Fruit fly (Drosophila melanogaster) whole organism, prepupa: ENCODE measurements around the gene Grip128.

Experiments
- Blimp-1 ChIP-seq: fragments of 200-800 bp; sonication (Bioruptor generic); optimal IDR thresholded peaks from 3 replicates; lab custom pipeline; 2017; ENCODE audit warnings: missing biosample characterization, missing genetic modification characterization, mild to moderate bottlenecking, moderate library complexity, missing genetic modification reagents
- CG10669 ChIP-seq: fragments of 200-800 bp; sonication (Bioruptor generic); optimal IDR thresholded peaks from 3 replicates; lab custom pipeline; 2018; ENCODE audit warnings: missing biosample characterization, mild to moderate bottlenecking, missing genetic modification characterization, moderate library complexity
- CG11294 ChIP-seq: fragments of 200-800 bp; sonication (Bioruptor generic); IDR thresholded peaks from 2 replicates; pipeline ENCODE4 v1.3.6; 2022; ENCODE audit warnings: missing biosample characterization, missing genetic modification characterization
- CG11762 ChIP-seq: fragments of 200-800 bp; sonication (Bioruptor generic); optimal IDR thresholded peaks from 3 replicates; lab custom pipeline; 2016; ENCODE audit warnings: missing biosample characterization, missing genetic modification characterization; ENCODE audit not compliant: insufficient read depth
- CG11902 ChIP-seq: fragments of 200-800 bp; sonication (Bioruptor generic); optimal IDR thresholded peaks from 3 replicates; lab custom pipeline; 2016; ENCODE audit warnings: missing biosample characterization, missing genetic modification characterization
- CG16779 ChIP-seq: fragments of 200-800 bp; sonication (Bioruptor generic); optimal IDR thresholded peaks from 3 replicates; lab custom pipeline; 2017; ENCODE audit warnings: missing biosample characterization, mild to moderate bottlenecking, missing genetic modification characterization
- CG3032 ChIP-seq: fragments of 200-800 bp; optimal IDR thresholded peaks from 2 replicates; lab custom pipeline; 2019; ENCODE audit warnings: missing biosample characterization, mild to moderate bottlenecking, missing genetic modification characterization, moderate library complexity
- CG31627 ChIP-seq: fragments of 200-800 bp; sonication (Bioruptor generic); optimal IDR thresholded peaks from 3 replicates; lab custom pipeline; 2016; ENCODE audit warnings: missing biosample characterization, missing genetic modification characterization
- CG32006 ChIP-seq: fragments of 200-800 bp; sonication (Bioruptor generic); optimal IDR thresholded peaks from 3 replicates; lab custom pipeline; 2017; ENCODE audit warnings: missing biosample characterization, mild to moderate bottlenecking, missing genetic modification characterization
- CG34406 ChIP-seq: fragments of 200-800 bp; sonication (Bioruptor generic); optimal IDR thresholded peaks from 3 replicates; lab custom pipeline; 2016; ENCODE audit warnings: missing biosample characterization, missing genetic modification characterization
- CG3919 ChIP-seq: fragments of 200-800 bp; sonication (Bioruptor generic); optimal IDR thresholded peaks from 3 replicates; lab custom pipeline; 2016; ENCODE audit warnings: missing biosample characterization, missing genetic modification characterization
- CG4318 ChIP-seq: fragments of 200-800 bp; sonication (Bioruptor generic); optimal IDR thresholded peaks from 3 replicates; lab custom pipeline; 2017; ENCODE audit warnings: missing biosample characterization, mild to moderate bottlenecking, missing genetic modification characterization
- CG6163 ChIP-seq: fragments of 200-800 bp; sonication (Bioruptor generic); IDR thresholded peaks from 3 replicates; pipeline ENCODE4 v1.3.6; 2022; ENCODE audit warnings: missing biosample characterization, missing genetic modification characterization
- CG6276 ChIP-seq: fragments of 200-800 bp; sonication (Bioruptor generic); optimal IDR thresholded peaks from 2 replicates; lab custom pipeline; 2017; ENCODE audit warnings: missing biosample characterization, mild to moderate bottlenecking, missing genetic modification characterization
- CG6854 ChIP-seq: fragments of 200-800 bp; sonication (Bioruptor generic); optimal IDR thresholded peaks from 2 replicates; lab custom pipeline; 2017; ENCODE audit warnings: missing biosample characterization, mild to moderate bottlenecking, missing genetic modification characterization
- CG7368 ChIP-seq: fragments of 200-800 bp; sonication (Bioruptor generic); optimal IDR thresholded peaks from 3 replicates; lab custom pipeline; 2016; ENCODE audit warnings: missing biosample characterization, missing genetic modification characterization
- CG8119 ChIP-seq: fragments of 200-800 bp; sonication (Bioruptor generic); IDR thresholded peaks from 3 replicates; pipeline ENCODE4 v1.3.6; 2022; ENCODE audit warnings: missing biosample characterization, missing genetic modification characterization
- CG8632 ChIP-seq: fragments of 200-800 bp; sonication (Bioruptor generic); optimal IDR thresholded peaks from 3 replicates; lab custom pipeline; 2016; ENCODE audit warnings: missing biosample characterization, missing genetic modification characterization
- CG9139 ChIP-seq: fragments of 200-800 bp; sonication (Bioruptor generic); optimal IDR thresholded peaks from 3 replicates; lab custom pipeline; 2017; ENCODE audit warnings: missing biosample characterization, mild to moderate bottlenecking, missing genetic modification characterization
- Eip75B ChIP-seq: fragments of 200-800 bp; sonication (Bioruptor generic); optimal IDR thresholded peaks from 3 replicates; lab custom pipeline; 2016; ENCODE audit warnings: missing biosample characterization, missing genetic modification characterization
- Eip78C ChIP-seq: fragments of 200-800 bp; sonication (Bioruptor generic); peaks from one replicate; lab custom pipeline; 2016; ENCODE audit warnings: missing biosample characterization, missing genetic modification characterization
- Eip93F ChIP-seq: fragments of 200-800 bp; sonication (Bioruptor generic); optimal IDR thresholded peaks from 2 replicates; lab custom pipeline; 2016; ENCODE audit warnings: missing biosample characterization, mild to moderate bottlenecking, missing genetic modification characterization
- Ets96B ChIP-seq: fragments of 200-800 bp; optimal IDR thresholded peaks from 2 replicates; lab custom pipeline; 2019; ENCODE audit warnings: missing biosample characterization, mild to moderate bottlenecking, missing genetic modification characterization, moderate library complexity
- Gug ChIP-seq: fragments of 200-800 bp; sonication (Bioruptor generic); IDR thresholded peaks from 2 replicates; pipeline ENCODE4 v1.3.6; 2022; ENCODE audit warnings: missing biosample characterization, missing genetic modification characterization
- Hr38 ChIP-seq: sonication (Bioruptor generic); optimal IDR thresholded peaks from 2 replicates; lab custom pipeline; 2016; ENCODE audit warnings: missing biosample characterization, missing genetic modification characterization
- Hr39 ChIP-seq: fragments of 200-800 bp; sonication (Bioruptor generic); optimal IDR thresholded peaks from 2 replicates; lab custom pipeline; 2016; ENCODE audit warnings: missing biosample characterization, missing genetic modification characterization
- Hr4 ChIP-seq: fragments of 200-800 bp; sonication (Bioruptor generic); optimal IDR thresholded peaks from 3 replicates; lab custom pipeline; 2016; ENCODE audit warnings: missing biosample characterization, missing genetic modification characterization
- Lpt ChIP-seq: fragments of 200-800 bp; sonication (Bioruptor generic); optimal IDR thresholded peaks from 3 replicates; lab custom pipeline; 2016; ENCODE audit warnings: missing biosample characterization, missing genetic modification characterization
- OdsH ChIP-seq: fragments of 200-800 bp; sonication (Bioruptor generic); optimal IDR thresholded peaks from 3 replicates; lab custom pipeline; 2016; ENCODE audit warnings: missing biosample characterization, missing genetic modification characterization
- Smox ChIP-seq: fragments of 200-800 bp; sonication (Bioruptor generic); optimal IDR thresholded peaks from 3 replicates; lab custom pipeline; 2016; ENCODE audit warnings: missing biosample characterization, missing genetic modification characterization
- Sox102F ChIP-seq: fragments of 200-800 bp; sonication (Bioruptor generic); optimal IDR thresholded peaks from 2 replicates; lab custom pipeline; 2016; ENCODE audit warnings: missing biosample characterization, mild to moderate bottlenecking, missing genetic modification characterization
- Sox14 ChIP-seq: fragments of 200-800 bp; sonication (Bioruptor generic); optimal IDR thresholded peaks from 3 replicates; lab custom pipeline; 2016; ENCODE audit warnings: missing biosample characterization, missing genetic modification characterization
- Sox15 ChIP-seq: fragments of 200-800 bp; sonication (Bioruptor generic); optimal IDR thresholded peaks from 3 replicates; lab custom pipeline; 2016; ENCODE audit warnings: missing biosample characterization, missing genetic modification characterization
- achi ChIP-seq: fragments of 200-800 bp; sonication (Bioruptor generic); optimal IDR thresholded peaks from 3 replicates; lab custom pipeline; 2016; ENCODE audit warnings: missing biosample characterization, missing genetic modification characterization
- acj6 ChIP-seq: fragments of 200-800 bp; sonication (Bioruptor generic); optimal IDR thresholded peaks from 3 replicates; lab custom pipeline; 2016; ENCODE audit warnings: missing biosample characterization, missing genetic modification characterization
- cyc ChIP-seq: fragments of 200-800 bp; sonication (Bioruptor generic); optimal IDR thresholded peaks from 3 replicates; lab custom pipeline; 2016; ENCODE audit warnings: missing biosample characterization, missing genetic modification characterization
- dac ChIP-seq: fragments of 200-800 bp; sonication (Bioruptor generic); optimal IDR thresholded peaks from 2 replicates; lab custom pipeline; 2017; ENCODE audit warnings: missing biosample characterization, mild to moderate bottlenecking, missing genetic modification characterization
- dsx ChIP-seq: fragments of 200-800 bp; optimal IDR thresholded peaks from 3 replicates; lab custom pipeline; 2019; ENCODE audit warnings: missing biosample characterization, mild to moderate bottlenecking, missing genetic modification characterization, moderate library complexity; ENCODE audit not compliant: poor library complexity, severe bottlenecking
- eg ChIP-seq: fragments of 200-800 bp; sonication (Bioruptor generic); IDR thresholded peaks from 3 replicates; pipeline ENCODE4 v1.3.6; 2022; ENCODE audit warnings: missing biosample characterization, missing genetic modification characterization
- esn ChIP-seq: fragments of 200-800 bp; sonication (Bioruptor generic); optimal IDR thresholded peaks from 2 replicates; lab custom pipeline; 2016; ENCODE audit warnings: missing biosample characterization, mild to moderate bottlenecking, missing genetic modification characterization, moderate library complexity
- fd59A ChIP-seq: fragments of 200-800 bp; sonication (Bioruptor generic); optimal IDR thresholded peaks from 2 replicates; lab custom pipeline; 2017; ENCODE audit warnings: missing biosample characterization, mild to moderate bottlenecking, missing genetic modification characterization, missing genetic modification reagents
- fd85E ChIP-seq: fragments of 200-800 bp; sonication (Bioruptor generic); optimal IDR thresholded peaks from 3 replicates; lab custom pipeline; 2016; ENCODE audit warnings: missing biosample characterization, missing genetic modification characterization
- fkh ChIP-seq: fragments of 200-800 bp; sonication (Bioruptor generic); optimal IDR thresholded peaks from 3 replicates; lab custom pipeline; 2017; ENCODE audit warnings: missing biosample characterization, mild to moderate bottlenecking, missing genetic modification characterization, moderate library complexity
- lz ChIP-seq: fragments of 200-800 bp; sonication (Bioruptor generic); optimal IDR thresholded peaks from 3 replicates; lab custom pipeline; 2016; ENCODE audit warnings: missing biosample characterization, missing genetic modification characterization
- net ChIP-seq: fragments of 200-800 bp; sonication (Bioruptor generic); optimal IDR thresholded peaks from 3 replicates; lab custom pipeline; 2016; ENCODE audit warnings: missing biosample characterization, missing genetic modification characterization
- pdm3 ChIP-seq: fragments of 200-800 bp; sonication (Bioruptor generic); optimal IDR thresholded peaks from 3 replicates; lab custom pipeline; 2016; ENCODE audit warnings: missing biosample characterization, missing genetic modification characterization
- ss ChIP-seq, 2 experiments: fragments of 200-800 bp; sonication (Bioruptor generic); optimal IDR thresholded peaks; 2 replicates in 1 of 2; 3 replicates in 1 of 2; lab custom pipeline; 2017 to 2018; ENCODE audit warnings: mild to moderate bottlenecking in 2 of 2, missing biosample characterization in 2 of 2, missing genetic modification characterization in 2 of 2, moderate library complexity in 1 of 2
- topi ChIP-seq: fragments of 200-800 bp; sonication (Bioruptor generic); optimal IDR thresholded peaks from 3 replicates; lab custom pipeline; 2016; ENCODE audit warnings: missing biosample characterization, missing genetic modification characterization
- vri ChIP-seq: fragments of 200-800 bp; sonication (Bioruptor generic); optimal IDR thresholded peaks from 3 replicates; lab custom pipeline; 2016; ENCODE audit warnings: missing biosample characterization, mild to moderate bottlenecking, missing genetic modification characterization

Grip128 gene

dm6 chrX:15471904-15472303, at the start of gene Grip128, which contains the start of gene Alg14:
TSS of gene Grip128 (minus strand) at chrX:15472119.
TSS of gene Alg14 (plus strand) at chrX:15472164.
- TF ChIP-seq Sox14 (no peak), CG34406 (no peak), Smox (GFP tag; lab: Kevin White, UChicago) (no peak), CG11294 (no peak), Gug (GFP tag; lab: Robert Waterston, UW) (no peak), CG11902 (GFP tag; lab: Kevin White, UChicago) (no peak), CG8119 (GFP tag; lab: Robert Waterston, UW) (no peak)

dm6 chrX:15511399-15511798, 39.5 kb upstream of the Grip128 start:
- no peak for TF ChIP-seq ss (GFP tag; optimal IDR thresholded peaks at IDR 0.05; lab: Kevin White, UChicago)
- TF ChIP-seq Smox (GFP tag; lab: Kevin White, UChicago): peak; percentile 55
- peak; percentile 58 for TF ChIP-seq topi (GFP tag; lab: Kevin White, UChicago)
- no peak for TF ChIP-seq CG6276
- peak; percentile 42 for TF ChIP-seq CG31627 (GFP tag; lab: Kevin White, UChicago)
- no peak for TF ChIP-seq CG9139 (GFP tag; lab: Kevin White, UChicago)
- TF ChIP-seq Sox14: peak; percentile 11
- no peak for TF ChIP-seq dac
- TF ChIP-seq CG7368 (GFP tag; lab: Kevin White, UChicago): no peak
- TF ChIP-seq OdsH (GFP tag; lab: Kevin White, UChicago): peak; percentile 29
- TF ChIP-seq vri (GFP tag; lab: Kevin White, UChicago): peak; percentile 20
- TF ChIP-seq fd59A: no peak
- TF ChIP-seq CG6854: no peak
- no peak for TF ChIP-seq CG11762 (GFP tag; lab: Kevin White, UChicago)
- TF ChIP-seq pdm3 (GFP tag; lab: Kevin White, UChicago): peak; percentile 48
- TF ChIP-seq cyc (GFP tag; lab: Kevin White, UChicago): peak; percentile 38
- peak; percentile 26 for TF ChIP-seq acj6 (GFP tag; lab: Kevin White, UChicago)
- TF ChIP-seq Sox102F (GFP tag; lab: Kevin White, UChicago): peak; percentile 32
- no peak for TF ChIP-seq Hr38
- TF ChIP-seq CG34406: peak; percentile 41
- no peak for TF ChIP-seq Lpt (GFP tag; lab: Kevin White, UChicago)
- peak; percentile 42 for TF ChIP-seq Hr39
- no peak for TF ChIP-seq Eip75B (GFP tag; lab: Kevin White, UChicago)
- no peak for TF ChIP-seq achi (GFP tag; lab: Kevin White, UChicago)
- no peak for TF ChIP-seq CG11902 (GFP tag; lab: Kevin White, UChicago)
- TF ChIP-seq dsx (GFP tag; lab: Kevin White, UChicago): no peak
- TF ChIP-seq Gug (GFP tag; lab: Robert Waterston, UW): no peak
- no peak for TF ChIP-seq Hr4 (GFP tag; lab: Kevin White, UChicago)
- no peak for TF ChIP-seq Blimp-1 (GFP tag; lab: Kevin White, UChicago)
- no peak for TF ChIP-seq CG16779 (tag; lab: Kevin White, UChicago)
- peak; percentile 43; the same call in 1 of the 3 replicates for TF ChIP-seq CG8119 (GFP tag; lab: Robert Waterston, UW)
- 0 out of 3 replicates have a peak, but pooled peaks have one; percentile 44 for TF ChIP-seq eg (GFP tag; lab: Robert Waterston, UW)
- TF ChIP-seq fkh: no peak
- TF ChIP-seq fd85E (GFP tag; lab: Kevin White, UChicago): no peak
- TF ChIP-seq Eip93F: no peak
- TF ChIP-seq CG4318 (GFP tag; lab: Kevin White, UChicago): no peak
- peak; percentile 70 for TF ChIP-seq esn (GFP tag; lab: Kevin White, UChicago)
- TF ChIP-seq CG6163 (GFP tag; lab: Robert Waterston, UW): no peak
- no peak for TF ChIP-seq CG3032 (tag; lab: Kevin White, UChicago)
- peak; percentile 30 for TF ChIP-seq CG8632
- TF ChIP-seq CG32006: no peak
- TF ChIP-seq Ets96B: no peak
- no peak for TF ChIP-seq CG3919 (GFP tag; lab: Kevin White, UChicago)
- peak; percentile 60 for TF ChIP-seq lz (GFP tag; lab: Kevin White, UChicago)
- TF ChIP-seq Eip78C (GFP tag; lab: Kevin White, UChicago): peak; percentile 68
- no peak for TF ChIP-seq CG10669 (GFP tag; lab: Kevin White, UChicago)
- TF ChIP-seq net (GFP tag; lab: Kevin White, UChicago): no peak
- TF ChIP-seq CG11294: no peak
- TF ChIP-seq Sox15: no peak
